Worm (Caenorhabditis elegans) whole organism, dauer: ENCODE results near the gene kdp-1.

Source experiments
- unc-62 ChIP-seq: sonication (generic microtip); optimal IDR thresholded peaks from 2 replicates; lab custom pipeline; 2017; ENCODE audit warnings: missing biosample characterization, missing genetic modification reagents, missing genetic modification characterization

Gene kdp-1

ce11 chrIV:13309636-13310035 lies 9.6 kb downstream of the kdp-1 start:
- TF ChIP-seq unc-62 (GFP tag; lab: Kevin White, UChicago): no peak

ce11 chrIV:13311331-13312034 lies 11.5 kb downstream of the kdp-1 start:
- no peak for TF ChIP-seq unc-62 (GFP tag; lab: Kevin White, UChicago)

- TF ChIP-seq unc-62 (GFP tag; lab: Kevin White, UChicago): no peak
Measured at ce11 chrIV:13313156-13313555, 13.2 kb downstream of the kdp-1 start.

ce11 chrIV:13314181-13314580 lies 14.2 kb downstream of the kdp-1 start:
- no peak for TF ChIP-seq unc-62 (GFP tag; lab: Kevin White, UChicago)

- no peak for TF ChIP-seq unc-62 (GFP tag; lab: Kevin White, UChicago)
Measured at ce11 chrIV:13315344-13315743, 15.4 kb downstream of the kdp-1 start, which contains the start of gene fat-1. TSS of gene fat-1 (plus strand) at chrIV:13315644.

ce11 chrIV:13318773-13319172 lies 18.8 kb downstream of the kdp-1 start:
- TF ChIP-seq unc-62 (GFP tag; lab: Kevin White, UChicago): no peak

- TF ChIP-seq unc-62 (GFP tag; lab: Kevin White, UChicago): no peak
Measured at ce11 chrIV:13319886-13320650, 20.1 kb downstream of the kdp-1 start.

ce11 chrIV:13322429-13322828 lies 22.4 kb downstream of the kdp-1 start:
- no peak for TF ChIP-seq unc-62 (GFP tag; lab: Kevin White, UChicago)

ce11 chrIV:13323823-13324359 lies 23.9 kb downstream of the kdp-1 start, which contains the start of gene fat-2:
TSS of gene fat-2 (plus strand) at chrIV:13323873.
- no peak for TF ChIP-seq unc-62 (GFP tag; lab: Kevin White, UChicago)

ce11 chrIV:13327064-13327463 lies 27.1 kb downstream of the kdp-1 start:
- no peak for TF ChIP-seq unc-62 (GFP tag; lab: Kevin White, UChicago)

- no peak for TF ChIP-seq unc-62 (GFP tag; lab: Kevin White, UChicago)
Measured at ce11 chrIV:13328059-13328458, 28.1 kb downstream of the kdp-1 start, which contains the start of gene far-6. TSS of gene far-6 (plus strand) at chrIV:13328359.

- no peak for TF ChIP-seq unc-62 (GFP tag; lab: Kevin White, UChicago)
Measured at ce11 chrIV:13330547-13330946, 30.6 kb downstream of the kdp-1 start.

- TF ChIP-seq unc-62 (GFP tag; lab: Kevin White, UChicago): no peak
Measured at ce11 chrIV:13331285-13331684, 31.3 kb downstream of the kdp-1 start, which contains the start of gene pqn-74. TSS of gene pqn-74 (minus strand) at chrIV:13331406.

- TF ChIP-seq unc-62 (GFP tag; lab: Kevin White, UChicago): no peak
Measured at ce11 chrIV:13334287-13334686, 34.3 kb downstream of the kdp-1 start.

- no peak for TF ChIP-seq unc-62 (GFP tag; lab: Kevin White, UChicago)
Measured at ce11 chrIV:13342555-13342954, 42.6 kb downstream of the kdp-1 start, which contains the start of gene W02A2.5. TSS of gene W02A2.5 (plus strand) at chrIV:13342855.

- no peak for TF ChIP-seq unc-62 (GFP tag; lab: Kevin White, UChicago)
Measured at ce11 chrIV:13346078-13346477, 46.1 kb downstream of the kdp-1 start.
